Fruit fly (Drosophila melanogaster) whole organism, embryonic: Measurements from ENCODE around the gene CG9702.

ENCODE experiments used
- Abd-B ChIP-seq: fragments of 200-800 bp; sonication (Bioruptor generic); optimal IDR thresholded peaks from 2 replicates; lab custom pipeline; 2018; ENCODE audit warnings: missing biosample characterization, mild to moderate bottlenecking, missing genetic modification characterization, moderate library complexity
- Antp ChIP-seq: fragments of 200-800 bp; sonication (Bioruptor generic); optimal IDR thresholded peaks from 3 replicates; lab custom pipeline; 2016; ENCODE audit warnings: missing biosample characterization, missing genetic modification characterization
- Awh ChIP-seq: fragments of 200-800 bp; sonication (Bioruptor generic); IDR thresholded peaks from 2 replicates; pipeline ENCODE4, ENCODE4 v1.3.6; 2022; ENCODE audit warnings: missing biosample characterization, missing genetic modification characterization
- CG10654 ChIP-seq: fragments of 200-800 bp; sonication (Bioruptor generic); optimal IDR thresholded peaks from 2 replicates; lab custom pipeline; 2016; ENCODE audit warnings: missing biosample characterization, missing genetic modification characterization
- CG11723 ChIP-seq: fragments of 200-800 bp; sonication (Bioruptor generic); optimal IDR thresholded peaks from 2 replicates; lab custom pipeline; 2017; ENCODE audit warnings: missing biosample characterization, mild to moderate bottlenecking, missing genetic modification characterization
- CG14441 ChIP-seq: fragments of 200-800 bp; sonication (Bioruptor generic); IDR thresholded peaks from 2 replicates; pipeline ENCODE4 v1.3.6; 2022; ENCODE audit warnings: missing biosample characterization, missing genetic modification characterization
- CG1603 ChIP-seq: fragments of 200-800 bp; sonication (Bioruptor generic); optimal IDR thresholded peaks from 2 replicates; lab custom pipeline; 2019; ENCODE audit warnings: missing biosample characterization, mild to moderate bottlenecking, missing genetic modification characterization, moderate library complexity
- CG18011 ChIP-seq: fragments of 200-800 bp; sonication (Bioruptor generic); optimal IDR thresholded peaks from 2 replicates; lab custom pipeline; 2017; ENCODE audit warnings: missing biosample characterization, missing genetic modification characterization, mild to moderate bottlenecking, moderate library complexity, missing genotype
- CG18262 ChIP-seq: fragments of 200-800 bp; optimal IDR thresholded peaks from 3 replicates; lab custom pipeline; 2019; ENCODE audit warnings: missing biosample characterization, mild to moderate bottlenecking, missing genetic modification characterization, moderate library complexity
- CG2712 ChIP-seq: fragments of 200-800 bp; optimal IDR thresholded peaks from 3 replicates; lab custom pipeline; 2019; ENCODE audit warnings: missing biosample characterization, mild to moderate bottlenecking, missing genetic modification characterization, moderate library complexity
- CG33557 ChIP-seq: fragments of 200-800 bp; sonication (Bioruptor generic); optimal IDR thresholded peaks from 2 replicates; lab custom pipeline; 2019; ENCODE audit warnings: missing biosample characterization, mild to moderate bottlenecking, missing genetic modification characterization, moderate library complexity
- CG6765 ChIP-seq: fragments of 200-800 bp; sonication (Bioruptor generic); optimal IDR thresholded peaks from 3 replicates; lab custom pipeline; 2017; ENCODE audit warnings: missing biosample characterization, mild to moderate bottlenecking, missing genetic modification characterization
- CG7357 ChIP-seq: fragments of 200-800 bp; sonication (Bioruptor generic); IDR thresholded peaks from 3 replicates; pipeline ENCODE4 v1.3.6; 2022; ENCODE audit warnings: missing biosample characterization, missing genetic modification characterization
- CG8388 ChIP-seq: fragments of 200-800 bp; sonication (Bioruptor generic); optimal IDR thresholded peaks from 2 replicates; lab custom pipeline; 2019; ENCODE audit warnings: missing biosample characterization, mild to moderate bottlenecking, missing genetic modification characterization, moderate library complexity
- D19A ChIP-seq: fragments of 200-800 bp; optimal IDR thresholded peaks from 3 replicates; lab custom pipeline; 2019; ENCODE audit warnings: missing biosample characterization, mild to moderate bottlenecking, missing genetic modification characterization, moderate library complexity
- E2f1 ChIP-seq: fragments of 200-800 bp; sonication (Bioruptor generic); IDR thresholded peaks from 2 replicates; pipeline ENCODE4 v1.3.6; 2022; ENCODE audit warnings: missing biosample characterization, missing genetic modification characterization
- Gsc ChIP-seq: fragments of 200-800 bp; sonication (Bioruptor generic); IDR thresholded peaks from 2 replicates; pipeline ENCODE4 v1.3.6; 2022; ENCODE audit warnings: missing biosample characterization, missing genetic modification characterization
- Jarid2 ChIP-seq: fragments of 200-800 bp; sonication (Bioruptor generic); optimal IDR thresholded peaks from 3 replicates; lab custom pipeline; 2017; ENCODE audit warnings: mild to moderate bottlenecking, missing biosample characterization, missing genetic modification reagents, missing genetic modification characterization
- Lim3 ChIP-seq: fragments of 200-800 bp; sonication (Bioruptor generic); IDR thresholded peaks from 2 replicates; pipeline ENCODE4 v1.3.6; 2022; ENCODE audit warnings: missing biosample characterization, missing genetic modification characterization
- Lpt ChIP-seq: fragments of >200 bp; optimal IDR thresholded peaks from 2 replicates; lab custom pipeline; 2018; ENCODE audit warnings: missing biosample characterization, missing genetic modification characterization
- Max ChIP-seq: fragments of 200-800 bp; sonication (Bioruptor generic); optimal IDR thresholded peaks from 2 replicates; lab custom pipeline; 2016; ENCODE audit warnings: missing biosample characterization, mild to moderate bottlenecking, missing genetic modification characterization
- Nf-YA ChIP-seq: fragments of 200-800 bp; sonication (Bioruptor generic); IDR thresholded peaks from 2 replicates; pipeline ENCODE4 v1.3.6; 2022; ENCODE audit warnings: missing biosample characterization, missing genetic modification characterization
- Pdp1 ChIP-seq, 2 experiments: fragments of 200-800 bp; sonication (Bioruptor generic); optimal IDR thresholded peaks; 3 replicates each; lab custom pipeline; 2016; ENCODE audit warnings: missing biosample characterization in 2 of 2, missing genetic modification characterization in 2 of 2, mild to moderate bottlenecking in 1 of 2, moderate library complexity in 1 of 2
- Side ChIP-seq: fragments of 200-800 bp; sonication (Bioruptor generic); optimal IDR thresholded peaks from 2 replicates; lab custom pipeline; 2016; ENCODE audit warnings: missing biosample characterization, missing genetic modification characterization
- Sry-β ChIP-seq: fragments of 200-800 bp; sonication (Bioruptor generic); optimal IDR thresholded peaks from 2 replicates; lab custom pipeline; 2018; ENCODE audit warnings: missing biosample characterization, mild to moderate bottlenecking, missing genetic modification characterization, moderate library complexity
- al ChIP-seq: fragments of 200-800 bp; sonication (Bioruptor generic); IDR thresholded peaks from 2 replicates; pipeline ENCODE4 v1.3.6; 2022; ENCODE audit warnings: missing biosample characterization, missing genetic modification characterization
- az2 ChIP-seq: fragments of 200-800 bp; sonication (Bioruptor generic); optimal IDR thresholded peaks from 3 replicates; lab custom pipeline; 2016; ENCODE audit warnings: missing biosample characterization, missing genetic modification characterization
- dati ChIP-seq: fragments of 200-800 bp; sonication (Bioruptor generic); IDR thresholded peaks from 2 replicates; pipeline ENCODE4 v1.3.6; 2022; ENCODE audit warnings: missing biosample characterization, missing genetic modification characterization
- emc ChIP-seq: fragments of 200-800 bp; sonication (Bioruptor generic); optimal IDR thresholded peaks from 2 replicates; lab custom pipeline; 2016; ENCODE audit warnings: missing biosample characterization, missing genetic modification characterization
- ewg ChIP-seq: fragments of 200-800 bp; sonication (Bioruptor generic); optimal IDR thresholded peaks from 3 replicates; lab custom pipeline; 2017; ENCODE audit warnings: mild to moderate bottlenecking, missing biosample characterization, missing genetic modification reagents, missing genetic modification characterization
- hb ChIP-seq: fragments of 200-800 bp; sonication (Bioruptor generic); IDR thresholded peaks from 3 replicates; pipeline ENCODE4 v1.3.6; 2022; ENCODE audit warnings: missing biosample characterization, missing genetic modification characterization; ENCODE audit not compliant: partially characterized antibody
- hkb ChIP-seq, 2 experiments: fragments of 200-800 bp in 1 of 2; fragments of >200 bp in 1 of 2; sonication (Bioruptor generic) in 1 of 2; IDR thresholded peaks in 1 of 2; optimal IDR thresholded peaks in 1 of 2; 2 replicates each; pipeline versions ENCODE4 v1.3.6 to Lab custom; 2017 to 2022; ENCODE audit warnings: missing biosample characterization in 1 of 2, missing genetic modification characterization in 1 of 2
- ind ChIP-seq: fragments of 200-800 bp; sonication (Bioruptor generic); optimal IDR thresholded peaks from 3 replicates; lab custom pipeline; 2016; ENCODE audit warnings: missing biosample characterization, missing genetic modification characterization
- jigr1 ChIP-seq: fragments of 200-800 bp; sonication (Bioruptor generic); IDR thresholded peaks from 3 replicates; pipeline ENCODE4 v1.3.6; 2022; ENCODE audit warnings: missing biosample characterization, missing genetic modification characterization
- lilli ChIP-seq: fragments of 200-800 bp; sonication (Bioruptor generic); optimal IDR thresholded peaks from 3 replicates; lab custom pipeline; 2016; ENCODE audit warnings: missing biosample characterization, missing genetic modification characterization
- nerfin-2 ChIP-seq: fragments of 200-800 bp; sonication (Bioruptor generic); IDR thresholded peaks from 2 replicates; pipeline ENCODE4 v1.3.6; 2022; ENCODE audit warnings: missing biosample characterization, missing genetic modification characterization; ENCODE audit not compliant: partially characterized antibody
- nom ChIP-seq: fragments of 200-800 bp; sonication (Bioruptor generic); optimal IDR thresholded peaks from 2 replicates; lab custom pipeline; 2017; ENCODE audit warnings: missing biosample characterization, missing genetic modification characterization, mild to moderate bottlenecking, moderate library complexity, missing genetic modification reagents
- oc ChIP-seq: fragments of 200-800 bp; sonication (Bioruptor generic); optimal IDR thresholded peaks from 2 replicates; lab custom pipeline; 2018; ENCODE audit warnings: missing biosample characterization, mild to moderate bottlenecking, missing genetic modification characterization, moderate library complexity
- pnt ChIP-seq: fragments of 200-800 bp; sonication (Bioruptor generic); optimal IDR thresholded peaks from 3 replicates; lab custom pipeline; 2016; ENCODE audit warnings: missing biosample characterization, missing genetic modification characterization
- sens-2 ChIP-seq: fragments of 200-800 bp; sonication (Bioruptor generic); IDR thresholded peaks from 2 replicates; pipeline ENCODE4 v1.3.6; 2022; ENCODE audit warnings: missing biosample characterization, missing genetic modification characterization
- sr ChIP-seq: fragments of 200-800 bp; sonication (Bioruptor generic); IDR thresholded peaks from 3 replicates; pipeline ENCODE4 v1.3.6; 2022; ENCODE audit warnings: missing biosample characterization, missing genetic modification characterization
- ssp ChIP-seq: fragments of 200-800 bp; sonication (Bioruptor generic); IDR thresholded peaks from 2 replicates; pipeline ENCODE4 v1.3.6; 2022; ENCODE audit warnings: missing biosample characterization, missing genetic modification characterization
- stc ChIP-seq: fragments of 200-800 bp; sonication (Bioruptor generic); IDR thresholded peaks from 2 replicates; pipeline ENCODE4 v1.3.6; 2022; ENCODE audit warnings: missing biosample characterization, missing genetic modification characterization
- tll ChIP-seq, 2 experiments: fragments of 200-800 bp in 1 of 2; fragments of >200 bp in 1 of 2; sonication (Bioruptor generic) in 1 of 2; optimal IDR thresholded peaks; 2 replicates each; lab custom pipeline; 2017 to 2019; ENCODE audit warnings: missing biosample characterization in 2 of 2, missing genetic modification characterization in 2 of 2, mild to moderate bottlenecking in 1 of 2, moderate library complexity in 1 of 2
- twi ChIP-seq: fragments of 200-800 bp; optimal IDR thresholded peaks from 2 replicates; lab custom pipeline; 2019; ENCODE audit warnings: missing biosample characterization, mild to moderate bottlenecking, missing genetic modification characterization, moderate library complexity
- vnd ChIP-seq: fragments of 200-800 bp; sonication (Bioruptor generic); IDR thresholded peaks from 3 replicates; pipeline ENCODE4 v1.3.6; 2022; ENCODE audit warnings: missing biosample characterization, missing genetic modification characterization; ENCODE audit not compliant: partially characterized antibody
- zf30C ChIP-seq: fragments of 200-800 bp; sonication (Bioruptor generic); optimal IDR thresholded peaks from 3 replicates; lab custom pipeline; 2018; ENCODE audit warnings: missing biosample characterization, mild to moderate bottlenecking, missing genetic modification characterization
- zfh2 ChIP-seq: fragments of 200-800 bp; sonication (Bioruptor generic); optimal IDR thresholded peaks from 2 replicates; lab custom pipeline; 2016; ENCODE audit warnings: missing biosample characterization, missing genetic modification characterization

CG9702 gene

dm6 chr3R:30601440-30602256, 22.4 kb downstream of the CG9702 start, which contains the start of the genes CG2246 and CG31021:
CG2246 (minus strand) TSS chr3R:30601489.
CG31021 (plus strand) TSS chr3R:30602206.
- TF ChIP-seq CG18262 (tag; lab: Kevin White, UChicago) (peak; percentile 47), lilli (GFP tag; lab: Kevin White, UChicago) (peak; percentile 68), Antp (GFP tag; lab: Kevin White, UChicago) (peak; percentile 73), nerfin-2 (GFP tag; lab: Robert Waterston, UW) (peak; percentile 71), Lpt (GFP tag; lab: Kevin White, UChicago) (no peak), hkb (optimal IDR thresholded peaks at IDR 0.05; lab: Kevin White, UChicago) (no peak), hkb (GFP tag; IDR thresholded peaks at IDR 0.05; lab: Robert Waterston, UW) (no peak), al (peak; percentile 43; the same call in 1 of the 2 replicates), az2 (GFP tag; lab: Kevin White, UChicago) (peak; percentile 39), vnd (GFP tag; lab: Robert Waterston, UW) (peak; percentile 77), ewg (GFP tag; lab: Kevin White, UChicago) (peak; percentile 5), Abd-B (GFP tag; lab: Kevin White, UChicago) (peak; percentile 48), CG2712 (peak; percentile 61), stc (GFP tag; lab: Robert Waterston, UW) (peak; percentile 57), Pdp1 (GFP tag; optimal IDR thresholded peaks at IDR 0.05; lab: Kevin White, UChicago) (peak; percentile 61 to 66), D19A (tag; lab: Kevin White, UChicago) (peak; percentile 22), sr (no peak), zf30C (GFP tag; lab: Kevin White, UChicago) (peak; percentile 95), hb (GFP tag; lab: Robert Waterston, UW) (0 out of 3 replicates have a peak, but pooled peaks have one; percentile 73), ssp (GFP tag; lab: Robert Waterston, UW) (peak; percentile 53), Awh (GFP tag; lab: Robert Waterston, UW) (0 out of 2 replicates have a peak, but pooled peaks have one; percentile 28), CG11723 (GFP tag; lab: Kevin White, UChicago) (no peak), jigr1 (GFP tag; lab: Robert Waterston, UW) (no peak), CG8388 (GFP tag; lab: Kevin White, UChicago) (peak; percentile 23), oc (no peak), Lim3 (GFP tag; lab: Robert Waterston, UW) (no peak), twi (tag; lab: Kevin White, UChicago) (no peak), Max (GFP tag; lab: Kevin White, UChicago) (peak; percentile 49), emc (GFP tag; lab: Kevin White, UChicago) (peak; percentile 43), Side (GFP tag; lab: Kevin White, UChicago) (peak; percentile 22), ind (GFP tag; lab: Kevin White, UChicago) (peak; percentile 57), E2f1 (GFP tag; lab: Robert Waterston, UW) (no peak; the same call in 1 of the 2 replicates), Nf-YA (no peak), nom (GFP tag; lab: Kevin White, UChicago) (no peak), CG10654 (GFP tag; lab: Kevin White, UChicago) (peak; percentile 16), CG33557 (GFP tag; lab: Kevin White, UChicago) (no peak), CG1603 (peak; percentile 79), pnt (GFP tag; lab: Kevin White, UChicago) (peak; percentile 66), sens-2 (GFP tag; lab: Robert Waterston, UW) (no peak), dati (GFP tag; lab: Robert Waterston, UW) (no peak), Jarid2 (GFP tag; lab: Kevin White, UChicago) (no peak), CG14441 (peak; percentile 60), CG18011 (GFP tag; lab: Kevin White, UChicago) (no peak), zfh2 (peak; percentile 78), CG7357 (GFP tag; lab: Robert Waterston, UW) (no peak), Sry-β (GFP tag; lab: Kevin White, UChicago) (peak; percentile 56), Gsc (GFP tag; lab: Robert Waterston, UW) (no peak), tll (GFP tag; optimal IDR thresholded peaks at IDR 0.05; lab: Kevin White, UChicago) (no peak), CG6765 (GFP tag; lab: Kevin White, UChicago) (no peak)
